Fruit fly (Drosophila melanogaster) whole organism, embryonic: ENCODE results near the gene Delta.

Source experiments
- Atf6 ChIP-seq: fragments of 200-800 bp; sonication (Bioruptor generic); IDR thresholded peaks from 2 replicates; pipeline ENCODE4 v1.3.6; 2022; ENCODE audit warnings: missing biosample characterization, missing genetic modification characterization
- B-H1 ChIP-seq: fragments of 200-800 bp; sonication (Bioruptor generic); IDR thresholded peaks from 3 replicates; pipeline ENCODE4 v1.3.6; 2022; ENCODE audit warnings: missing biosample characterization, missing genetic modification characterization
- CG11085 ChIP-seq: fragments of 200-800 bp; sonication (Bioruptor generic); IDR thresholded peaks from 2 replicates; pipeline ENCODE4 v1.3.6; 2022; ENCODE audit warnings: missing biosample characterization, missing genetic modification characterization
- CG11504 ChIP-seq: fragments of 200-800 bp; sonication (Bioruptor generic); optimal IDR thresholded peaks from 3 replicates; lab custom pipeline; 2019; ENCODE audit warnings: missing biosample characterization, mild to moderate bottlenecking, missing genetic modification characterization, moderate library complexity
- CG12659 ChIP-seq: fragments of 200-800 bp; sonication (Bioruptor generic); optimal IDR thresholded peaks from 3 replicates; lab custom pipeline; 2017; ENCODE audit warnings: mild to moderate bottlenecking, missing biosample characterization, missing genetic modification reagents, missing genetic modification characterization
- CG14441 ChIP-seq: fragments of 200-800 bp; sonication (Bioruptor generic); IDR thresholded peaks from 2 replicates; pipeline ENCODE4 v1.3.6; 2022; ENCODE audit warnings: missing biosample characterization, missing genetic modification characterization
- CG15696 ChIP-seq: fragments of 200-800 bp; sonication (Bioruptor generic); optimal IDR thresholded peaks from 2 replicates; lab custom pipeline; 2019; ENCODE audit warnings: missing biosample characterization, mild to moderate bottlenecking, missing genetic modification characterization, moderate library complexity
- CG1603 ChIP-seq: fragments of 200-800 bp; sonication (Bioruptor generic); optimal IDR thresholded peaks from 2 replicates; lab custom pipeline; 2019; ENCODE audit warnings: missing biosample characterization, mild to moderate bottlenecking, missing genetic modification characterization, moderate library complexity
- CG17328 ChIP-seq: fragments of 200-800 bp; sonication (Bioruptor generic); IDR thresholded peaks from 2 replicates; pipeline ENCODE4 v1.3.6; 2022; ENCODE audit warnings: missing biosample characterization, missing genetic modification characterization
- CG1792 ChIP-seq: fragments of 200-800 bp; sonication (Bioruptor generic); optimal IDR thresholded peaks from 2 replicates; lab custom pipeline; 2016; ENCODE audit warnings: missing biosample characterization, missing genetic modification characterization
- CG2199 ChIP-seq: fragments of 200-800 bp; sonication (Bioruptor generic); IDR thresholded peaks from 3 replicates; pipeline ENCODE4 v1.3.6; 2022; ENCODE audit warnings: missing biosample characterization, missing genetic modification characterization
- CG2875 ChIP-seq: fragments of 200-800 bp; sonication (Bioruptor generic); optimal IDR thresholded peaks from 2 replicates; lab custom pipeline; 2017; ENCODE audit warnings: missing biosample characterization, mild to moderate bottlenecking, missing genetic modification characterization, missing genetic modification reagents
- CG2889 ChIP-seq: fragments of 200-800 bp; sonication (Bioruptor generic); IDR thresholded peaks from 3 replicates; pipeline ENCODE4 v1.3.6; 2022; ENCODE audit warnings: missing biosample characterization, missing genetic modification characterization
- CG30020 ChIP-seq: fragments of 200-800 bp; optimal IDR thresholded peaks from 2 replicates; lab custom pipeline; 2019; ENCODE audit warnings: missing biosample characterization, mild to moderate bottlenecking, missing genetic modification characterization, moderate library complexity
- CG30431 ChIP-seq: fragments of 200-800 bp; sonication (Bioruptor generic); optimal IDR thresholded peaks from 2 replicates; lab custom pipeline; 2017; ENCODE audit warnings: missing biosample characterization, missing genetic modification characterization
- CG33213 ChIP-seq: fragments of 200-800 bp; sonication (Bioruptor generic); optimal IDR thresholded peaks from 3 replicates; lab custom pipeline; 2016; ENCODE audit warnings: missing biosample characterization, missing genetic modification characterization
- CG34224 ChIP-seq: fragments of 200-800 bp; sonication (Bioruptor generic); IDR thresholded peaks from 3 replicates; pipeline ENCODE4 v1.3.6; 2022; ENCODE audit warnings: missing biosample characterization, missing genetic modification characterization; ENCODE audit not compliant: partially characterized antibody
- CG3726 ChIP-seq: fragments of 200-800 bp; sonication (Bioruptor generic); IDR thresholded peaks from 3 replicates; pipeline ENCODE4, ENCODE4 v1.3.6; 2022; ENCODE audit warnings: missing biosample characterization, missing genetic modification characterization
- CG4282 ChIP-seq: fragments of 200-800 bp; sonication (Bioruptor generic); optimal IDR thresholded peaks from 2 replicates; lab custom pipeline; 2016; ENCODE audit warnings: missing biosample characterization, missing genetic modification characterization
- CG4424 ChIP-seq: fragments of 200-800 bp; sonication (Bioruptor generic); optimal IDR thresholded peaks from 3 replicates; lab custom pipeline; 2016; ENCODE audit warnings: missing biosample characterization, missing genetic modification characterization
- CG6854 ChIP-seq: fragments of 200-800 bp; sonication (Bioruptor generic); optimal IDR thresholded peaks from 3 replicates; lab custom pipeline; 2017; ENCODE audit warnings: missing biosample characterization, mild to moderate bottlenecking, missing genetic modification characterization
- CG7745 ChIP-seq: fragments of 200-800 bp; sonication (Bioruptor generic); optimal IDR thresholded peaks from 2 replicates; lab custom pipeline; 2018; ENCODE audit warnings: missing biosample characterization, mild to moderate bottlenecking, missing genetic modification characterization, moderate library complexity
- CG7987 ChIP-seq: fragments of 200-800 bp; sonication (Bioruptor generic); optimal IDR thresholded peaks from 2 replicates; lab custom pipeline; 2018; ENCODE audit warnings: missing biosample characterization, mild to moderate bottlenecking, missing genetic modification characterization, moderate library complexity
- GATAe ChIP-seq: fragments of 200-800 bp; sonication (Bioruptor generic); conservative IDR thresholded peaks from 2 replicates; pipeline ENCODE4 v1.3.6; 2022; ENCODE audit warnings: missing biosample characterization, missing genetic modification characterization
- HLH3B ChIP-seq: fragments of 200-800 bp; sonication (Bioruptor generic); IDR thresholded peaks from 2 replicates; pipeline ENCODE4 v1.3.6; 2022; ENCODE audit warnings: missing biosample characterization, missing genetic modification characterization
- Hr3 ChIP-seq: fragments of 200-800 bp; sonication (Bioruptor generic); optimal IDR thresholded peaks from 3 replicates; lab custom pipeline; 2016; ENCODE audit warnings: missing biosample characterization, missing genetic modification characterization
- Jarid2 ChIP-seq: fragments of 200-800 bp; sonication (Bioruptor generic); optimal IDR thresholded peaks from 3 replicates; lab custom pipeline; 2017; ENCODE audit warnings: mild to moderate bottlenecking, missing biosample characterization, missing genetic modification reagents, missing genetic modification characterization
- MTF-1 ChIP-seq: fragments of 200-800 bp; sonication (Bioruptor generic); optimal IDR thresholded peaks from 2 replicates; lab custom pipeline; 2018; ENCODE audit warnings: missing biosample characterization, mild to moderate bottlenecking, missing genetic modification characterization, borderline replicate concordance
- Neu2 ChIP-seq: fragments of 200-800 bp; sonication (Bioruptor generic); optimal IDR thresholded peaks from 3 replicates; lab custom pipeline; 2016; ENCODE audit warnings: missing biosample characterization, missing genetic modification characterization, borderline replicate concordance
- Nf-YC ChIP-seq: fragments of 200-800 bp; optimal IDR thresholded peaks from 3 replicates; lab custom pipeline; 2019; ENCODE audit warnings: missing biosample characterization, mild to moderate bottlenecking, missing genetic modification characterization, moderate library complexity
- Opbp ChIP-seq: fragments of 200-800 bp; sonication (Bioruptor generic); IDR thresholded peaks from 3 replicates; pipeline ENCODE4 v1.3.6; 2022; ENCODE audit warnings: missing biosample characterization, missing genetic modification characterization; ENCODE audit not compliant: partially characterized antibody
- PHDP ChIP-seq: fragments of 200-800 bp; sonication (Bioruptor generic); optimal IDR thresholded peaks from 3 replicates; lab custom pipeline; 2018; ENCODE audit warnings: missing biosample characterization, mild to moderate bottlenecking, missing genetic modification characterization, moderate library complexity
- Ravus ChIP-seq: fragments of 200-800 bp; sonication (Bioruptor generic); IDR thresholded peaks from 2 replicates; pipeline ENCODE4 v1.3.6; 2022; ENCODE audit warnings: missing biosample characterization, missing genetic modification characterization
- Rfx ChIP-seq: fragments of 200-800 bp; sonication (Bioruptor generic); IDR thresholded peaks from 2 replicates; pipeline ENCODE4 v1.3.6; 2022; ENCODE audit warnings: missing biosample characterization, missing genetic modification characterization
- Side ChIP-seq: fragments of 200-800 bp; sonication (Bioruptor generic); optimal IDR thresholded peaks from 2 replicates; lab custom pipeline; 2016; ENCODE audit warnings: missing biosample characterization, missing genetic modification characterization
- chif ChIP-seq, 2 experiments: fragments of 200-800 bp; sonication (Bioruptor generic); optimal IDR thresholded peaks; 3 replicates each; lab custom pipeline; 2016; ENCODE audit warnings: missing biosample characterization in 2 of 2, missing genetic modification characterization in 2 of 2
- ci ChIP-seq: fragments of 200-800 bp; sonication (Bioruptor generic); IDR thresholded peaks from 3 replicates; pipeline ENCODE4 v1.3.6; 2022; ENCODE audit warnings: missing biosample characterization, missing genetic modification characterization
- da ChIP-seq: fragments of 200-800 bp; sonication (Bioruptor generic); optimal IDR thresholded peaks from 2 replicates; lab custom pipeline; 2016; ENCODE audit warnings: missing biosample characterization, missing genetic modification characterization
- dpn ChIP-seq, 2 experiments: fragments of 200-800 bp; sonication (Bioruptor generic); optimal IDR thresholded peaks; 3 replicates each; lab custom pipeline; 2016; ENCODE audit warnings: missing biosample characterization in 2 of 2, missing genetic modification characterization in 2 of 2
- esg ChIP-seq: fragments of 200-800 bp; sonication (Bioruptor generic); conservative IDR thresholded peaks from 2 replicates; pipeline ENCODE4 v1.3.6; 2022; ENCODE audit warnings: missing biosample characterization, missing genetic modification characterization
- gfzf ChIP-seq: fragments of 200-800 bp; sonication (Bioruptor generic); optimal IDR thresholded peaks from 2 replicates; lab custom pipeline; 2016; ENCODE audit warnings: missing biosample characterization, mild to moderate bottlenecking, missing genetic modification characterization, moderate library complexity
- h ChIP-seq: fragments of >200 bp; optimal IDR thresholded peaks from 2 replicates; lab custom pipeline; 2017
- jing ChIP-seq: fragments of 200-800 bp; sonication (Bioruptor generic); optimal IDR thresholded peaks from 2 replicates; lab custom pipeline; 2018; ENCODE audit warnings: missing biosample characterization, mild to moderate bottlenecking, missing genetic modification characterization
- lola ChIP-seq, 3 experiments: fragments of >200 bp in 2 of 3; fragments of 200-800 bp in 1 of 3; sonication (Bioruptor generic) in 1 of 3; optimal IDR thresholded peaks; 2 replicates each; lab custom pipeline; 2017 to 2019; ENCODE audit warnings: missing biosample characterization in 3 of 3, missing genetic modification characterization in 3 of 3, mild to moderate bottlenecking in 1 of 3, moderate library complexity in 1 of 3
- nerfin-1 ChIP-seq: fragments of 200-800 bp; sonication (Bioruptor generic); optimal IDR thresholded peaks from 3 replicates; lab custom pipeline; 2019; ENCODE audit warnings: missing biosample characterization, mild to moderate bottlenecking, missing genetic modification characterization, moderate library complexity
- nom ChIP-seq: fragments of 200-800 bp; sonication (Bioruptor generic); optimal IDR thresholded peaks from 2 replicates; lab custom pipeline; 2017; ENCODE audit warnings: missing biosample characterization, missing genetic modification characterization, mild to moderate bottlenecking, moderate library complexity, missing genetic modification reagents
- pita ChIP-seq: fragments of 200-800 bp; sonication (Bioruptor generic); optimal IDR thresholded peaks from 2 replicates; lab custom pipeline; 2017; ENCODE audit warnings: missing biosample characterization, mild to moderate bottlenecking, missing genetic modification characterization
- stwl ChIP-seq: fragments of 200-800 bp; sonication (Bioruptor generic); optimal IDR thresholded peaks from 3 replicates; lab custom pipeline; 2018; ENCODE audit warnings: missing biosample characterization, mild to moderate bottlenecking, missing genetic modification characterization, moderate library complexity
- sug ChIP-seq: fragments of 200-800 bp; optimal IDR thresholded peaks from 2 replicates; lab custom pipeline; 2019; ENCODE audit warnings: missing biosample characterization, mild to moderate bottlenecking, missing genetic modification characterization, moderate library complexity
- yki ChIP-seq: fragments of >200 bp; optimal IDR thresholded peaks from 3 replicates; lab custom pipeline; 2018

The Delta gene

DNA sequence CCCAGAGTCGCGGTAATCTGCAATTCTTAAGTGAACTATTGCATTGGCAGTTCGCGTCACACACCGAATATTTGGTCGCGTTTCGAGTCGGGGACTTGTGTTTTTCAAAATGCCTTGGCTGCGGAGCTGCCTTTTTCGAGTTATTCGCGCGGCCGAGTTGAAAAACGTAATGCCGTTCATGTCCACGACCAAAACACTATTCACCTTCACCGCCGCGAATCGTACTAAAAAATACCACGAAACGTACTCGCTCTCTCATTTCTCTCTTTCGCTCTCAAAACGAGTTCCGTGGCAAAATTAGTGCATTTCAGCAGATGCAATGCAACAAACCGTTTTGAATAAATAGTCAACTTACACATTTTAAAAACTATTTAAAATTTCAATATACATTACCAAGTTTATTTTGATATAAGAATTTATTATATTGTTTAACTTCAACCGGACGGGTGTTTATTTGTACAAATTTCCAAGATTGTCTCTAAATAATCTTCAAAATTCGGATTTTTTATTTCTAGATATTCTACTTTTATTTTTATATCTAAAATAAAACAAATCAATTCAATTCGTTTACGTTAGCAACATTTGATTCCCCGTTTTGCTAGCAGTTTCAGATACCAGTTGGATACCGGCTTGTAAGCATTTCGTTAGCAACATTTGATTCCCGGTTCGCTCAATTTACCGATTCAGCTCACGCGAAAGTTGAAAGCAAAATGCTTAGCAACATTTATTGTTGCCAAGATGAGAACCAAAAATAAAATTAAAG, at the start of gene Delta (continued):
- TF ChIP-seq CG3726 (GFP tag; lab: Robert Waterston, UW) (no peak), CG2875 (no peak), gfzf (GFP tag; lab: Kevin White, UChicago) (peak; percentile 65), Neu2 (GFP tag; lab: Kevin White, UChicago) (no peak), chif (GFP tag; optimal IDR thresholded peaks at IDR 0.05; lab: Kevin White, UChicago) (no peak), Opbp (peak; percentile 66; the same call in 2 of the 3 replicates), nerfin-1 (tag; lab: Kevin White, UChicago) (peak; percentile 13), sug (tag; lab: Kevin White, UChicago) (no peak), CG11504 (peak; percentile 99), Atf6 (no peak), da (GFP tag; lab: Kevin White, UChicago) (no peak), Side (GFP tag; lab: Kevin White, UChicago) (no peak), Hr3 (GFP tag; lab: Kevin White, UChicago) (no peak), Ravus (GFP tag; lab: Robert Waterston, UW) (no peak), CG7745 (tag; lab: Kevin White, UChicago) (peak; percentile 53), B-H1 (no peak), HLH3B (no peak), esg (GFP tag; lab: Robert Waterston, UW) (no peak), CG30020 (tag; lab: Kevin White, UChicago) (no peak), dpn (GFP tag; optimal IDR thresholded peaks at IDR 0.05; lab: Kevin White, UChicago) (no peak), CG1603 (tag; lab: Kevin White, UChicago) (peak; percentile 34), CG34224 (GFP tag; lab: Robert Waterston, UW) (no peak), CG17328 (0 out of 2 replicates have a peak, but pooled peaks have one; percentile 12), CG11085 (GFP tag; lab: Robert Waterston, UW) (no peak), Rfx (GFP tag; lab: Robert Waterston, UW) (no peak), Jarid2 (peak; percentile 95), h (lab: Kevin White, UChicago) (no peak), ci (GFP tag; lab: Robert Waterston, UW) (no peak; the same call in none of the 3 replicates), CG4282 (GFP tag; lab: Kevin White, UChicago) (no peak), CG12659 (peak; percentile 5), lola (GFP tag; optimal IDR thresholded peaks at IDR 0.05; lab: Kevin White, UChicago) (no peak), pita (GFP tag; lab: Kevin White, UChicago) (no peak), CG7987 (no peak), stwl (tag; lab: Kevin White, UChicago) (peak; percentile 60), CG4424 (GFP tag; lab: Kevin White, UChicago) (no peak), GATAe (no peak), jing (no peak), CG14441 (GFP tag; lab: Robert Waterston, UW) (no peak), MTF-1 (GFP tag; lab: Kevin White, UChicago) (peak; percentile 56), CG33213 (GFP tag; lab: Kevin White, UChicago) (no peak), nom (GFP tag; lab: Kevin White, UChicago) (peak; percentile 57), CG2199 (GFP tag; lab: Robert Waterston, UW) (peak; percentile 77; the same call in 2 of the 3 replicates), PHDP (peak; percentile 27), CG15696 (tag; lab: Kevin White, UChicago) (no peak), CG6854 (no peak), Nf-YC (tag; lab: Kevin White, UChicago) (no peak), CG1792 (GFP tag; lab: Kevin White, UChicago) (no peak), CG2889 (no peak), yki (lab: Kevin White, UChicago) (peak; percentile 8), CG30431 (no peak)
